Worm (Caenorhabditis elegans): ENCODE measurements around the gene sre-20.

The sre-20 gene

ce11 chrV:12797992-12798391 is 13.2 kb upstream of the sre-20 start, which contains the start of gene ugt-6:
TSS of gene ugt-6 (minus strand) at chrV:12798224.
- TF ChIP-seq pes-1 (GFP tag; IDR thresholded peaks at IDR 0.05) (no peak), tbx-37 (GFP tag; conservative IDR thresholded peaks at IDR 0.05) (no peak), hmbx-1 (tag; optimal IDR thresholded peaks at IDR 0.05) (no peak), ama-1 (optimal IDR thresholded peaks at IDR 0.05) (no peak), F13C5.2 (tag; optimal IDR thresholded peaks at IDR 0.05) (no peak), ets-7 (tag; optimal IDR thresholded peaks at IDR 0.05) (no peak), hmg-4 (GFP tag; optimal IDR thresholded peaks at IDR 0.05) (no peak), scrt-1 (GFP tag; IDR thresholded peaks at IDR 0.05) (no peak), B0310.2 (tag; optimal IDR thresholded peaks at IDR 0.05) (no peak), ceh-36 (tag; optimal IDR thresholded peaks at IDR 0.05) (no peak)

- TF ChIP-seq B0310.2 (tag; optimal IDR thresholded peaks at IDR 0.05) (no peak), ceh-13 (GFP tag; optimal IDR thresholded peaks at IDR 0.05) (no peak), tra-4 (tag; optimal IDR thresholded peaks at IDR 0.05) (no peak), ets-7 (tag; optimal IDR thresholded peaks at IDR 0.05) (no peak), hmg-4 (GFP tag; optimal IDR thresholded peaks at IDR 0.05) (no peak), tbx-37 (GFP tag; conservative IDR thresholded peaks at IDR 0.05) (no peak), ceh-36 (tag; optimal IDR thresholded peaks at IDR 0.05) (no peak), pes-1 (GFP tag; IDR thresholded peaks at IDR 0.05) (no peak), hmbx-1 (tag; optimal IDR thresholded peaks at IDR 0.05) (no peak)
Measured at ce11 chrV:12796908-12797490, 12.2 kb upstream of the sre-20 start.

ce11 chrV:12795927-12796326 is 11.2 kb upstream of the sre-20 start:
- TF ChIP-seq scrt-1 (GFP tag; IDR thresholded peaks at IDR 0.05): no peak
- TF ChIP-seq ama-1 (optimal IDR thresholded peaks at IDR 0.05): no peak
- TF ChIP-seq sea-1 (GFP tag; conservative IDR thresholded peaks at IDR 0.05): no peak
- TF ChIP-seq tra-4 (tag; optimal IDR thresholded peaks at IDR 0.05): no peak
- no peak for TF ChIP-seq hmbx-1 (tag; optimal IDR thresholded peaks at IDR 0.05)
- TF ChIP-seq hnd-1 (tag; optimal IDR thresholded peaks at IDR 0.05): no peak
- TF ChIP-seq flt-1 (GFP tag; IDR thresholded peaks at IDR 0.05): no peak
- no peak for TF ChIP-seq hmg-4 (GFP tag; optimal IDR thresholded peaks at IDR 0.05)
- TF ChIP-seq F13C5.2 (tag; optimal IDR thresholded peaks at IDR 0.05): no peak
- no peak for TF ChIP-seq pes-1 (GFP tag; IDR thresholded peaks at IDR 0.05)
- TF ChIP-seq ceh-13 (GFP tag; optimal IDR thresholded peaks at IDR 0.05): no peak
- no peak for TF ChIP-seq tbx-37 (GFP tag; conservative IDR thresholded peaks at IDR 0.05)
- TF ChIP-seq aly-1 (tag; optimal IDR thresholded peaks at IDR 0.05): no peak

ce11 chrV:12795196-12795595 is 10.4 kb upstream of the sre-20 start, which contains the start of gene ugt-4:
TSS of gene ugt-4 (minus strand) at chrV:12795336.
- TF ChIP-seq ama-1 (optimal IDR thresholded peaks at IDR 0.05) (no peak), hnd-1 (tag; optimal IDR thresholded peaks at IDR 0.05) (no peak), F13C5.2 (tag; optimal IDR thresholded peaks at IDR 0.05) (no peak), ceh-13 (GFP tag; optimal IDR thresholded peaks at IDR 0.05) (no peak), pes-1 (GFP tag; IDR thresholded peaks at IDR 0.05) (no peak), scrt-1 (GFP tag; IDR thresholded peaks at IDR 0.05) (no peak), tbx-37 (GFP tag; conservative IDR thresholded peaks at IDR 0.05) (no peak), B0310.2 (tag; optimal IDR thresholded peaks at IDR 0.05) (no peak), ceh-36 (tag; optimal IDR thresholded peaks at IDR 0.05) (no peak), tbx-11 (GFP tag; IDR thresholded peaks at IDR 0.05) (no peak), hmbx-1 (tag; optimal IDR thresholded peaks at IDR 0.05) (no peak), hmg-4 (GFP tag; optimal IDR thresholded peaks at IDR 0.05) (no peak), aly-1 (tag; optimal IDR thresholded peaks at IDR 0.05) (no peak), flt-1 (GFP tag; IDR thresholded peaks at IDR 0.05) (no peak), ets-7 (tag; optimal IDR thresholded peaks at IDR 0.05) (no peak), sea-1 (GFP tag; conservative IDR thresholded peaks at IDR 0.05) (no peak)

- TF ChIP-seq ceh-36 (tag; optimal IDR thresholded peaks at IDR 0.05): no peak
Measured at ce11 chrV:12792752-12793151, 8.0 kb upstream of the sre-20 start, which contains the start of gene ugt-5. TSS of gene ugt-5 (minus strand) at chrV:12792965.

- no peak for TF ChIP-seq ama-1 (optimal IDR thresholded peaks at IDR 0.05)
- TF ChIP-seq tbx-11 (GFP tag; IDR thresholded peaks at IDR 0.05): no peak
- no peak for TF ChIP-seq tbx-37 (GFP tag; conservative IDR thresholded peaks at IDR 0.05)
- TF ChIP-seq ceh-13 (GFP tag; optimal IDR thresholded peaks at IDR 0.05): no peak
Measured at ce11 chrV:12790188-12790587, 5.4 kb upstream of the sre-20 start, which contains the start of gene srbc-43. TSS of gene srbc-43 (minus strand) at chrV:12790518.

ce11 chrV:12788451-12788850 is 3.7 kb upstream of the sre-20 start, which contains the start of gene srbc-44:
TSS of gene srbc-44 (minus strand) at chrV:12788551.
- TF ChIP-seq ceh-13 (GFP tag; optimal IDR thresholded peaks at IDR 0.05) (no peak), aly-1 (tag; optimal IDR thresholded peaks at IDR 0.05) (no peak), flt-1 (GFP tag; IDR thresholded peaks at IDR 0.05) (no peak), B0310.2 (tag; optimal IDR thresholded peaks at IDR 0.05) (no peak), hmbx-1 (tag; optimal IDR thresholded peaks at IDR 0.05) (no peak), tbx-11 (GFP tag; IDR thresholded peaks at IDR 0.05) (no peak)

ce11 chrV:12787026-12787425 is 2.3 kb upstream of the sre-20 start, which contains the start of gene fkb-4:
TSS of gene fkb-4 (minus strand) at chrV:12787126.
- TF ChIP-seq hmg-4 (GFP tag; optimal IDR thresholded peaks at IDR 0.05) (no peak), F13C5.2 (tag; optimal IDR thresholded peaks at IDR 0.05) (no peak), pes-1 (GFP tag; IDR thresholded peaks at IDR 0.05) (no peak), ceh-13 (GFP tag; optimal IDR thresholded peaks at IDR 0.05) (no peak), B0310.2 (tag; optimal IDR thresholded peaks at IDR 0.05) (no peak), tbx-11 (GFP tag; IDR thresholded peaks at IDR 0.05) (no peak), ceh-36 (tag; optimal IDR thresholded peaks at IDR 0.05) (no peak), aly-1 (tag; optimal IDR thresholded peaks at IDR 0.05) (no peak), flt-1 (GFP tag; IDR thresholded peaks at IDR 0.05) (no peak), ets-7 (tag; optimal IDR thresholded peaks at IDR 0.05) (no peak), hnd-1 (tag; optimal IDR thresholded peaks at IDR 0.05) (no peak), ama-1 (optimal IDR thresholded peaks at IDR 0.05) (no peak), tbx-37 (GFP tag; conservative IDR thresholded peaks at IDR 0.05) (no peak), sea-1 (GFP tag; conservative IDR thresholded peaks at IDR 0.05) (no peak), tra-4 (tag; optimal IDR thresholded peaks at IDR 0.05) (no peak)
